Worm (Caenorhabditis elegans): ENCODE data around the gene C15F1.5.

C15F1.5 gene

ce11 chrII:6927603-6928002, 42.8 kb downstream of the C15F1.5 start, which contains the start of gene F22D3.4 (continued):
- TF ChIP-seq fkh-10 (GFP tag; optimal IDR thresholded peaks at IDR 0.05) (no peak), daf-19 (GFP tag; conservative IDR thresholded peaks at IDR 0.05) (no peak), aha-1 (tag) (peak; percentile 33), dmd-6 (GFP tag; IDR thresholded peaks at IDR 0.05) (peak; percentile 34), zfp-2 (tag; optimal IDR thresholded peaks at IDR 0.05) (no peak), vab-7 (GFP tag; IDR thresholded peaks at IDR 0.05) (no peak), hlh-11 (tag; optimal IDR thresholded peaks at IDR 0.05) (peak; percentile 17), lin-15B (tag; optimal IDR thresholded peaks at IDR 0.05) (no peak), ceh-28 (tag; optimal IDR thresholded peaks at IDR 0.05) (no peak)

- TF ChIP-seq ceh-28 (tag; optimal IDR thresholded peaks at IDR 0.05), result no peak
- peak; percentile 93 for TF ChIP-seq aha-1 (tag)
- 0 out of 2 replicates have a peak, but pooled peaks have one; percentile 23 for TF ChIP-seq hmg-1.1 (GFP tag; IDR thresholded peaks at IDR 0.05)
- TF ChIP-seq dmd-6 (GFP tag; IDR thresholded peaks at IDR 0.05), result peak; percentile 8; the same call in 1 of the 2 replicates
- 0 out of 2 replicates have a peak, but pooled peaks have one; percentile 16 for TF ChIP-seq ceh-20 (GFP tag; IDR thresholded peaks at IDR 0.05)
- TF ChIP-seq lim-7 (GFP tag; IDR thresholded peaks at IDR 0.05), result no peak
These were observed 43.4 kb downstream of the C15F1.5 start for ce11 chrII:6927034-6927433.

- TF ChIP-seq pqm-1 (tag; optimal IDR thresholded peaks at IDR 0.05) (peak; percentile 68), unc-39 (tag; optimal IDR thresholded peaks at IDR 0.05) (no peak), lir-3 (tag; optimal IDR thresholded peaks at IDR 0.05) (no peak), fos-1 (tag; optimal IDR thresholded peaks at IDR 0.05) (no peak), lin-39 (tag; optimal IDR thresholded peaks at IDR 0.05) (no peak), lin-38 (GFP tag; IDR thresholded peaks at IDR 0.05) (peak; percentile 41), mxl-3 (GFP tag; optimal IDR thresholded peaks at IDR 0.05) (peak; percentile 78), spr-3 (GFP tag; optimal IDR thresholded peaks at IDR 0.05) (no peak), gei-8 (GFP tag; optimal IDR thresholded peaks at IDR 0.05) (no peak), aha-1 (tag) (peak; percentile 52), nhr-102 (tag; optimal IDR thresholded peaks at IDR 0.05) (peak; percentile 47), daf-16 (GFP tag; optimal IDR thresholded peaks at IDR 0.05) (peak; percentile 18 to 40), daf-16 (tag; optimal IDR thresholded peaks at IDR 0.05) (peak; percentile 69), jun-1 (tag; optimal IDR thresholded peaks at IDR 0.05) (peak; percentile 44), Y105C5A.15 (GFP tag; IDR thresholded peaks at IDR 0.05) (no peak), ceh-28 (tag; optimal IDR thresholded peaks at IDR 0.05) (peak; percentile 34), ceh-44 (GFP tag; IDR thresholded peaks at IDR 0.05) (no peak), hlh-11 (tag; optimal IDR thresholded peaks at IDR 0.05) (peak; percentile 94), T20F7.1 (GFP tag; optimal IDR thresholded peaks at IDR 0.05) (peak; percentile 64), zfp-3 (GFP tag; conservative IDR thresholded peaks at IDR 0.05) (0 out of 2 replicates have a peak, but pooled peaks have one; percentile 16), ama-1 (optimal IDR thresholded peaks at IDR 0.05) (no peak), dmd-9 (GFP tag; IDR thresholded peaks at IDR 0.05) (no peak), lin-1 (GFP tag; IDR thresholded peaks at IDR 0.05) (peak; percentile 73; the same call in 1 of the 2 replicates), ztf-7 (tag; optimal IDR thresholded peaks at IDR 0.05) (no peak), ZK546.5 (tag; optimal IDR thresholded peaks at IDR 0.05) (no peak), unc-62 (GFP tag; optimal IDR thresholded peaks at IDR 0.05 in 1 of 2) (no peak), unc-62 (tag; optimal IDR thresholded peaks at IDR 0.05) (no peak), set-16 (GFP tag; IDR thresholded peaks at IDR 0.05) (peak; percentile 68), nhr-28 (tag; optimal IDR thresholded peaks at IDR 0.05) (peak; percentile 70), zag-1 (tag; optimal IDR thresholded peaks at IDR 0.05) (no peak), snpc-1.2 (GFP tag; IDR thresholded peaks at IDR 0.05) (no peak), daf-19 (GFP tag; conservative IDR thresholded peaks at IDR 0.05) (no peak), mes-2 (tag; optimal IDR thresholded peaks at IDR 0.05; ENCODE audit: poor library complexity, severe bottlenecking) (peak; percentile 83), Y5F2A.4 (GFP tag; optimal IDR thresholded peaks at IDR 0.05) (no peak), nhr-41 (GFP tag; IDR thresholded peaks at IDR 0.05) (no peak), lin-15B (tag; optimal IDR thresholded peaks at IDR 0.05) (no peak), nhr-77 (tag; optimal IDR thresholded peaks at IDR 0.05) (peak; percentile 56), nhr-11 (tag; optimal IDR thresholded peaks at IDR 0.05) (peak; percentile 73), rbr-2 (tag; optimal IDR thresholded peaks at IDR 0.05) (peak; percentile 83), lin-13 (GFP tag; optimal IDR thresholded peaks at IDR 0.05) (peak; percentile 56), ceh-20 (GFP tag; IDR thresholded peaks at IDR 0.05) (peak; percentile 13; the same call in 1 of the 2 replicates), fkh-10 (GFP tag; optimal IDR thresholded peaks at IDR 0.05) (peak; percentile 42), zfp-2 (tag; optimal IDR thresholded peaks at IDR 0.05) (no peak), nhr-10 (tag; optimal IDR thresholded peaks at IDR 0.05) (peak; percentile 40)
These were observed 43.9 kb downstream of the C15F1.5 start for ce11 chrII:6926488-6926887.
